Worm (Caenorhabditis elegans) whole organism, early embryonic: ENCODE data around the gene srd-21.

ENCODE experiments used
- B0310.2 ChIP-seq: sonication (generic microtip); optimal IDR thresholded peaks from 2 replicates; lab custom pipeline; 2016; ENCODE audit warnings: mild to moderate bottlenecking, missing genetic modification characterization, missing compliant biosample characterization
- F13C5.2 ChIP-seq: sonication (generic microtip); optimal IDR thresholded peaks from 2 replicates; lab custom pipeline; 2017; ENCODE audit warnings: mild to moderate bottlenecking, missing genetic modification characterization, inconsistent platforms, missing compliant biosample characterization
- aly-1 ChIP-seq: sonication (generic microtip); optimal IDR thresholded peaks from 2 replicates; lab custom pipeline; 2016; ENCODE audit warnings: missing genetic modification characterization, missing compliant biosample characterization
- ama-1 ChIP-seq: fragments of 150-350 bp; optimal IDR thresholded peaks from 2 replicates; lab custom pipeline; 2014
- ceh-13 ChIP-seq: fragments of 200-800 bp; sonication (Bioruptor generic); optimal IDR thresholded peaks from 2 replicates; lab custom pipeline; 2018; ENCODE audit warnings: mild to moderate bottlenecking, missing genetic modification characterization, missing compliant biosample characterization
- ceh-36 ChIP-seq: sonication (generic microtip); optimal IDR thresholded peaks from 2 replicates; lab custom pipeline; 2016; ENCODE audit warnings: missing genetic modification characterization, inconsistent platforms, missing compliant biosample characterization
- ets-7 ChIP-seq: sonication (generic microtip); optimal IDR thresholded peaks from 2 replicates; lab custom pipeline; 2016; ENCODE audit warnings: missing genotype, missing genetic modification characterization, missing compliant biosample characterization
- flt-1 ChIP-seq: fragments of 200-800 bp; sonication (Bioruptor generic); IDR thresholded peaks from 2 replicates; pipeline ENCODE4 v1.3.6; 2022; ENCODE audit warnings: missing genetic modification characterization, missing compliant biosample characterization
- hmbx-1 ChIP-seq: sonication (generic microtip); optimal IDR thresholded peaks from 2 replicates; lab custom pipeline; 2016; ENCODE audit warnings: mild to moderate bottlenecking, missing genetic modification characterization, missing compliant biosample characterization
- hmg-4 ChIP-seq: fragments of 200-800 bp; sonication (Bioruptor generic); optimal IDR thresholded peaks from 2 replicates; lab custom pipeline; 2018; ENCODE audit warnings: mild to moderate bottlenecking, missing genetic modification characterization, missing compliant biosample characterization
- hnd-1 ChIP-seq: sonication (generic microtip); optimal IDR thresholded peaks from 2 replicates; lab custom pipeline; 2016; ENCODE audit warnings: missing genetic modification characterization, missing compliant biosample characterization
- pes-1 ChIP-seq: fragments of 200-800 bp; sonication (Bioruptor generic); IDR thresholded peaks from 2 replicates; pipeline ENCODE4 v1.3.6; 2022; ENCODE audit warnings: missing genetic modification reagents, missing genetic modification characterization, missing compliant biosample characterization
- scrt-1 ChIP-seq: fragments of 200-800 bp; sonication (Bioruptor generic); IDR thresholded peaks from 2 replicates; pipeline ENCODE4 v1.3.6; 2022; ENCODE audit warnings: missing genetic modification characterization, missing compliant biosample characterization
- sea-1 ChIP-seq: fragments of 200-800 bp; sonication (Bioruptor generic); conservative IDR thresholded peaks from 2 replicates; pipeline ENCODE4 v1.3.6; 2022; ENCODE audit warnings: missing genetic modification characterization, missing compliant biosample characterization
- tbx-11 ChIP-seq: fragments of 200-800 bp; sonication (Bioruptor generic); IDR thresholded peaks from 2 replicates; pipeline ENCODE4 v1.3.6; 2022; ENCODE audit warnings: missing genetic modification characterization, missing compliant biosample characterization
- tbx-37 ChIP-seq: fragments of 200-800 bp; sonication (Bioruptor generic); conservative IDR thresholded peaks from 2 replicates; pipeline ENCODE4 v1.3.6; 2022; ENCODE audit warnings: missing genetic modification reagents, missing genetic modification characterization, missing compliant biosample characterization
- tra-4 ChIP-seq: sonication (generic microtip); optimal IDR thresholded peaks from 2 replicates; lab custom pipeline; 2017; ENCODE audit warnings: missing genetic modification characterization, missing compliant biosample characterization

The srd-21 gene

ce11 chrV:16629600-16629999 lies at the start of gene srd-21:
srd-21 (plus strand) TSS chrV:16629900.
- TF ChIP-seq scrt-1 (GFP tag; lab: Robert Waterston, UW) (no peak), tra-4 (tag; lab: Kevin White, UChicago) (no peak), hmbx-1 (tag; lab: Kevin White, UChicago) (no peak), ets-7 (tag; lab: Kevin White, UChicago) (no peak), ama-1 (lab: Kevin White, UChicago) (no peak), hnd-1 (no peak), B0310.2 (no peak), ceh-36 (tag; lab: Kevin White, UChicago) (no peak), pes-1 (no peak), F13C5.2 (no peak), sea-1 (no peak), tbx-11 (GFP tag; lab: Robert Waterston, UW) (no peak), flt-1 (GFP tag; lab: Robert Waterston, UW) (no peak), ceh-13 (GFP tag; lab: Kevin White, UChicago) (no peak)

ce11 chrV:16580424-16580823 lies 49.3 kb upstream of the srd-21 start, which contains the start of gene nhr-271:
nhr-271 (minus strand) TSS chrV:16580524.
- TF ChIP-seq ceh-13 (GFP tag; lab: Kevin White, UChicago) = no peak
- TF ChIP-seq tbx-11 (GFP tag; lab: Robert Waterston, UW) = no peak
- TF ChIP-seq pes-1 = no peak
- no peak for TF ChIP-seq flt-1 (GFP tag; lab: Robert Waterston, UW)
- TF ChIP-seq hnd-1 = no peak
- TF ChIP-seq hmbx-1 (tag; lab: Kevin White, UChicago) = no peak
- no peak for TF ChIP-seq tra-4 (tag; lab: Kevin White, UChicago)
- no peak for TF ChIP-seq ets-7 (tag; lab: Kevin White, UChicago)
- no peak for TF ChIP-seq tbx-37
- TF ChIP-seq sea-1 = no peak
- no peak for TF ChIP-seq F13C5.2
- no peak for TF ChIP-seq B0310.2
- no peak for TF ChIP-seq ceh-36 (tag; lab: Kevin White, UChicago)
- no peak for TF ChIP-seq aly-1 (tag; lab: Kevin White, UChicago)

ce11 chrV:16581061-16581460 lies 48.6 kb upstream of the srd-21 start:
- no peak for TF ChIP-seq scrt-1 (GFP tag; lab: Robert Waterston, UW)
- TF ChIP-seq ceh-13 (GFP tag; lab: Kevin White, UChicago) = no peak
- no peak for TF ChIP-seq flt-1 (GFP tag; lab: Robert Waterston, UW)
- TF ChIP-seq aly-1 (tag; lab: Kevin White, UChicago) = no peak
- no peak for TF ChIP-seq hmg-4 (GFP tag; lab: Kevin White, UChicago)
- TF ChIP-seq B0310.2 = no peak
- no peak for TF ChIP-seq hnd-1
- no peak for TF ChIP-seq tbx-37
- TF ChIP-seq pes-1 = no peak
- no peak for TF ChIP-seq ets-7 (tag; lab: Kevin White, UChicago)
- TF ChIP-seq sea-1 = no peak

- no peak for TF ChIP-seq tbx-37
- TF ChIP-seq hmg-4 (GFP tag; lab: Kevin White, UChicago) = no peak
- no peak for TF ChIP-seq tra-4 (tag; lab: Kevin White, UChicago)
- TF ChIP-seq ceh-36 (tag; lab: Kevin White, UChicago) = no peak
- no peak for TF ChIP-seq B0310.2
- no peak for TF ChIP-seq ceh-13 (GFP tag; lab: Kevin White, UChicago)
- TF ChIP-seq hmbx-1 (tag; lab: Kevin White, UChicago) = no peak
- no peak for TF ChIP-seq ama-1 (lab: Kevin White, UChicago)
- TF ChIP-seq hnd-1 = no peak
- no peak for TF ChIP-seq tbx-11 (GFP tag; lab: Robert Waterston, UW)
- TF ChIP-seq flt-1 (GFP tag; lab: Robert Waterston, UW) = no peak
- TF ChIP-seq ets-7 (tag; lab: Kevin White, UChicago) = no peak
- TF ChIP-seq pes-1 = no peak
- no peak for TF ChIP-seq F13C5.2
- TF ChIP-seq aly-1 (tag; lab: Kevin White, UChicago) = no peak
- TF ChIP-seq scrt-1 (GFP tag; lab: Robert Waterston, UW) = no peak
- no peak for TF ChIP-seq sea-1
Observed at ce11 chrV:16582973-16583372, 46.7 kb upstream of the srd-21 start, which contains the start of gene str-150. str-150 (plus strand) TSS chrV:16583273.

- no peak for TF ChIP-seq hnd-1
- TF ChIP-seq ama-1 (lab: Kevin White, UChicago) = no peak
- TF ChIP-seq F13C5.2 = no peak
- no peak for TF ChIP-seq B0310.2
- TF ChIP-seq tbx-11 (GFP tag; lab: Robert Waterston, UW) = no peak
- TF ChIP-seq sea-1 = no peak
- no peak for TF ChIP-seq hmg-4 (GFP tag; lab: Kevin White, UChicago)
- no peak for TF ChIP-seq scrt-1 (GFP tag; lab: Robert Waterston, UW)
- no peak for TF ChIP-seq ceh-36 (tag; lab: Kevin White, UChicago)
- no peak for TF ChIP-seq ets-7 (tag; lab: Kevin White, UChicago)
Observed at ce11 chrV:16588428-16588827, 41.3 kb upstream of the srd-21 start, which contains the start of gene srw-73. srw-73 (minus strand) TSS chrV:16588528.

ce11 chrV:16589488-16589887 lies 40.2 kb upstream of the srd-21 start:
- no peak for TF ChIP-seq aly-1 (tag; lab: Kevin White, UChicago)
- no peak for TF ChIP-seq tra-4 (tag; lab: Kevin White, UChicago)
- TF ChIP-seq flt-1 (GFP tag; lab: Robert Waterston, UW) = no peak
- no peak for TF ChIP-seq hmg-4 (GFP tag; lab: Kevin White, UChicago)
- no peak for TF ChIP-seq ceh-36 (tag; lab: Kevin White, UChicago)
- no peak for TF ChIP-seq hmbx-1 (tag; lab: Kevin White, UChicago)

ce11 chrV:16591992-16592798 lies 37.5 kb upstream of the srd-21 start, which contains the start of gene srh-269:
srh-269 (minus strand) TSS chrV:16592042.
- TF ChIP-seq ets-7 (tag; lab: Kevin White, UChicago) (peak; percentile 45), ceh-13 (GFP tag; lab: Kevin White, UChicago) (peak; percentile 11), hmg-4 (GFP tag; lab: Kevin White, UChicago) (peak; percentile 67), tbx-37 (0 out of 2 replicates have a peak, but pooled peaks have one; percentile 43), hnd-1 (peak; percentile 31), scrt-1 (GFP tag; lab: Robert Waterston, UW) (peak; percentile 79), F13C5.2 (peak; percentile 71), ceh-36 (tag; lab: Kevin White, UChicago) (peak; percentile 38), hmbx-1 (tag; lab: Kevin White, UChicago) (peak; percentile 8), tbx-11 (GFP tag; lab: Robert Waterston, UW) (peak; percentile 65), ama-1 (lab: Kevin White, UChicago) (no peak), pes-1 (peak; percentile 80), tra-4 (tag; lab: Kevin White, UChicago) (peak; percentile 41), aly-1 (tag; lab: Kevin White, UChicago) (peak; percentile 61), sea-1 (peak; percentile 59; the same call in 1 of the 2 replicates), B0310.2 (peak; percentile 56), flt-1 (GFP tag; lab: Robert Waterston, UW) (peak; percentile 76)
